Worm (Caenorhabditis elegans) whole organism, early embryonic: Measurements from ENCODE around the gene C04G2.5.

Experiments used
- ama-1 ChIP-seq: fragments of 150-350 bp; optimal IDR thresholded peaks from 2 replicates; lab custom pipeline; 2014
- sea-1 ChIP-seq: fragments of 200-800 bp; sonication (Bioruptor generic); conservative IDR thresholded peaks from 2 replicates; pipeline ENCODE4 v1.3.6; 2022; ENCODE audit warnings: missing genetic modification characterization, missing compliant biosample characterization
- tbx-11 ChIP-seq: fragments of 200-800 bp; sonication (Bioruptor generic); IDR thresholded peaks from 2 replicates; pipeline ENCODE4 v1.3.6; 2022; ENCODE audit warnings: missing genetic modification characterization, missing compliant biosample characterization

ce11 chrIV:10110870-10111269 is 15.8 kb upstream of the C04G2.5 start:
- TF ChIP-seq sea-1 (GFP tag; lab: Robert Waterston, UW) (no peak), ama-1 (lab: Kevin White, UChicago) (no peak), tbx-11 (GFP tag; lab: Robert Waterston, UW) (no peak)
